Worm (Caenorhabditis elegans): ENCODE data around the gene C05D11.8.

C05D11.8 gene

ce11 chrIII:6373850-6374474 lies 53.1 kb downstream of the C05D11.8 start (continued):
- TF ChIP-seq nhr-90 (tag; optimal IDR thresholded peaks at IDR 0.05) (peak; percentile 46), pbrm-1 (GFP tag; IDR thresholded peaks at IDR 0.05) (peak; percentile 57; the same call in 1 of the 2 replicates), tbp1 (GFP tag; optimal IDR thresholded peaks at IDR 0.05) (peak; percentile 60), mes-4 (tag; optimal IDR thresholded peaks at IDR 0.05) (peak; percentile 14), akir-1 (GFP tag; optimal IDR thresholded peaks at IDR 0.05) (no peak), hlh-26 (GFP tag; conservative IDR thresholded peaks at IDR 0.05) (no peak), him-1 (tag; optimal IDR thresholded peaks at IDR 0.05) (peak; percentile 99), ztf-6 (GFP tag; IDR thresholded peaks at IDR 0.05) (no peak), ceh-79 (tag; optimal IDR thresholded peaks at IDR 0.05) (peak; percentile 36), hmg-1.2 (GFP tag; IDR thresholded peaks at IDR 0.05) (peak; percentile 48), zfh-2 (GFP tag; conservative IDR thresholded peaks at IDR 0.05) (no peak; the same call in 1 of the 2 replicates), ZK185.1 (tag; optimal IDR thresholded peaks at IDR 0.05; ENCODE audit: poor library complexity, severe bottlenecking) (peak; percentile 53), K11D2.4 (GFP tag; IDR thresholded peaks at IDR 0.05) (0 out of 2 replicates have a peak, but pooled peaks have one; percentile 36), nhr-179 (tag; optimal IDR thresholded peaks at IDR 0.05) (no peak), B0019.2 (GFP tag; conservative IDR thresholded peaks at IDR 0.05) (no peak), F10E7.11 (tag; optimal IDR thresholded peaks at IDR 0.05) (no peak), Y79H2A.3 (GFP tag; conservative IDR thresholded peaks at IDR 0.05) (peak; percentile 69; the same call in 1 of the 2 replicates), lin-35 (GFP tag; optimal IDR thresholded peaks at IDR 0.05) (peak in 2 of 3 experiments; percentile 19 to 45), Y67H2A.10 (GFP tag; conservative IDR thresholded peaks at IDR 0.05) (no peak), lin-40 (tag; optimal IDR thresholded peaks at IDR 0.05) (no peak), D2030.7 (GFP tag; IDR thresholded peaks at IDR 0.05) (peak; percentile 58), pha-4 (tag; optimal IDR thresholded peaks at IDR 0.05) (no peak), F23B12.7 (tag; optimal IDR thresholded peaks at IDR 0.05; ENCODE audit: insufficient read depth) (peak; percentile 62), sea-2 (GFP tag; IDR thresholded peaks at IDR 0.05) (no peak), rpc-1 (optimal IDR thresholded peaks at IDR 0.05) (no peak), rpc-1 (tag; optimal IDR thresholded peaks at IDR 0.05) (peak; percentile 11), madf-10 (tag; optimal IDR thresholded peaks at IDR 0.05) (no peak), nhr-80 (tag; optimal IDR thresholded peaks at IDR 0.05) (no peak), lir-1 (GFP tag; conservative IDR thresholded peaks at IDR 0.05) (no peak), ceh-100 (GFP tag; IDR thresholded peaks at IDR 0.05) (peak; percentile 36; the same call in 1 of the 2 replicates), egl-18 (GFP tag; IDR thresholded peaks at IDR 0.05) (no peak), zim-3 (tag; optimal IDR thresholded peaks at IDR 0.05) (peak; percentile 29), C17E4.6 (GFP tag; IDR thresholded peaks at IDR 0.05) (peak; percentile 44; the same call in 1 of the 2 replicates), Y53G8AR.9 (GFP tag; conservative IDR thresholded peaks at IDR 0.05) (peak; percentile 86), nfyb-1 (GFP tag; IDR thresholded peaks at IDR 0.05) (peak; percentile 86), ekl-4 (GFP tag; IDR thresholded peaks at IDR 0.05) (peak; percentile 85), repo-1 (tag; optimal IDR thresholded peaks at IDR 0.05) (peak; percentile 74)
